Fruit fly (Drosophila melanogaster): ENCODE measurements around the gene CG5515.

CG5515 gene

DNA sequence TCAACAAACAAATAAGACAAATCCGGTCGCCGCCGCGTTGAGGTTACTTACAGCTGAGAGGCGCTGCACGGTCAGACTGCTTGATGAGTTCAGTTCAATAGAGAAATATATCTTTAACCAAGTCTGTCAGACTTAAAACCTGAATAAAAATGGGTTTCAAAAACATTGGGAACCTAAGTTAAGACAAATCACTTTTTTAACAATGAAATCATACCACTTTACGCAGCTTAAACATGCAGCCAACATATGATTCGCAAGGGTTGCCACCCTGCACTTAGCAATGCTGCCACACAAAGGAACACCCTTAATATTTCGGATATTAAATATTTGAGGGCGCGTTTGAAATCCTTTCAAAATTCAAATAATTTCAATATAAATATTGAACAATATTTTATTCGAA is at the start of gene CG5515 (continued):
- TF ChIP-seq CG8632 (GFP tag; optimal IDR thresholded peaks at IDR 0.05): peak; percentile 22
- TF ChIP-seq Eip78C (GFP tag): peak; percentile 78
- TF ChIP-seq Gug (GFP tag; IDR thresholded peaks at IDR 0.05): no peak
- TF ChIP-seq OdsH (GFP tag; optimal IDR thresholded peaks at IDR 0.05): peak; percentile 73
- peak; percentile 64 for TF ChIP-seq Sox15 (GFP tag; optimal IDR thresholded peaks at IDR 0.05)
- TF ChIP-seq spab (GFP tag; optimal IDR thresholded peaks at IDR 0.05): no peak
- no peak for TF ChIP-seq Met (GFP tag; optimal IDR thresholded peaks at IDR 0.05)
- no peak for TF ChIP-seq CG16779 (tag; optimal IDR thresholded peaks at IDR 0.05)

DNA sequence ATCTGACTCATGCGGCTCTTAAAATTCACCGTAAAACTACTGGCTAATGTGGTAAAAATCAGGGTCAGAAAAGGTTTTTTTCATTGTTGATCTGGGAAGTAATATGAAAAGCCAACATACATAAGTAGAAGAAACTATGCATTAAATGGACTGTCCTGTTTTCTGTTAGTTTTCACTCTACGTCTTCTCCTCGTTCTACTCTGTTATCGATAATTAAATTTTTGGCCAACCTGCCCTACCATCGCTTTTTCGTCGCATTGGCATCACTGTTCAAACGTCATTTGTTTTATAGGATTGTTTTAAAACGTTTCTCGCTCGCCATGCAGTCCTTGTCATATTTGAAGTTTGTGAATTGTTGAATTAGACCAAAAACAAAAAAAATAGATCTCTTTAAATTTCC is 46.0 kb upstream of the CG5515 start:
- TF ChIP-seq CG6808 (GFP tag; optimal IDR thresholded peaks at IDR 0.05) (peak; percentile 93), Eip93F (GFP tag; optimal IDR thresholded peaks at IDR 0.05) (no peak)

DNA sequence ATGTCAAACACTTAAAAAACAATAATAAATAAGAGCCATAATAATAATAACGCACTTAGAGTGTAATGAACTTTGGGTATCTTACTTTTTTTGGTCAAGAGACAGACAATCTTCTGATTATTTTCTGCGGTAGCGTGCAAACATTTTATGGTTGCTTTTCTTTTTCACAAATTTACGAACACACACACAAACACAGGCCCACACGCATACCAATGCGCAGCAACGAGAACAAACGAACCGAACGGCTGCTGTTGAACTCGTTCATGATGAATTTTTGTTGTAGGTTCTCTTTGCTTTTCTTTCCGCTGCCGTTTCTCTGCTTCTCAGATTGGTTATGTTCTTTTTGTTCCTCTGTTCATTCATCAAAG is 45.5 kb upstream of the CG5515 start:
- TF ChIP-seq CG8632 (GFP tag; optimal IDR thresholded peaks at IDR 0.05): no peak
- no peak for TF ChIP-seq Blimp-1 (GFP tag; optimal IDR thresholded peaks at IDR 0.05)
- no peak for TF ChIP-seq CG4318 (GFP tag; optimal IDR thresholded peaks at IDR 0.05)
- no peak for TF ChIP-seq fkh (GFP tag; optimal IDR thresholded peaks at IDR 0.05)
- TF ChIP-seq topi (GFP tag; optimal IDR thresholded peaks at IDR 0.05): no peak
- no peak for TF ChIP-seq cyc (GFP tag; optimal IDR thresholded peaks at IDR 0.05)
- TF ChIP-seq OdsH (GFP tag; optimal IDR thresholded peaks at IDR 0.05): no peak
- TF ChIP-seq Smox (GFP tag; optimal IDR thresholded peaks at IDR 0.05): no peak
- TF ChIP-seq Ets21C (GFP tag; optimal IDR thresholded peaks at IDR 0.05): no peak
- TF ChIP-seq achi (GFP tag; optimal IDR thresholded peaks at IDR 0.05): no peak
- no peak for TF ChIP-seq Eip75B (GFP tag; optimal IDR thresholded peaks at IDR 0.05)
- TF ChIP-seq eg (GFP tag; IDR thresholded peaks at IDR 0.05): no peak
- no peak for TF ChIP-seq acj6 (GFP tag; optimal IDR thresholded peaks at IDR 0.05)
- TF ChIP-seq CG10631 (GFP tag; optimal IDR thresholded peaks at IDR 0.05): no peak
- no peak for TF ChIP-seq CG3032 (tag; optimal IDR thresholded peaks at IDR 0.05)
- no peak for TF ChIP-seq CG34406 (GFP tag; optimal IDR thresholded peaks at IDR 0.05)

dm6 chr3R:24233366-24234161 is 44.9 kb upstream of the CG5515 start:
- peak; percentile 38 for TF ChIP-seq fd59A (GFP tag; optimal IDR thresholded peaks at IDR 0.05)
- peak; percentile 60 for TF ChIP-seq Eip78C (GFP tag)
- no peak for TF ChIP-seq Blimp-1 (GFP tag; optimal IDR thresholded peaks at IDR 0.05)
- TF ChIP-seq esn (GFP tag; optimal IDR thresholded peaks at IDR 0.05): peak; percentile 13
- no peak for TF ChIP-seq acj6 (GFP tag; optimal IDR thresholded peaks at IDR 0.05)
- TF ChIP-seq Sox14 (GFP tag; optimal IDR thresholded peaks at IDR 0.05): peak; percentile 72
- TF ChIP-seq eg (GFP tag; IDR thresholded peaks at IDR 0.05): 0 out of 3 replicates have a peak, but pooled peaks have one; percentile 48
- peak; percentile 31; the same call in 1 of the 3 replicates for TF ChIP-seq CG6163 (GFP tag; IDR thresholded peaks at IDR 0.05)
- no peak for TF ChIP-seq CG11294 (GFP tag; IDR thresholded peaks at IDR 0.05)
- TF ChIP-seq CG6854 (GFP tag; optimal IDR thresholded peaks at IDR 0.05): peak; percentile 21
- TF ChIP-seq CG15336 (GFP tag; IDR thresholded peaks at IDR 0.05): 0 out of 2 replicates have a peak, but pooled peaks have one; percentile 8
- peak; percentile 64 for TF ChIP-seq dsx (GFP tag; optimal IDR thresholded peaks at IDR 0.05; ENCODE audit: poor library complexity, severe bottlenecking)
- TF ChIP-seq Smox (GFP tag; optimal IDR thresholded peaks at IDR 0.05): no peak
- TF ChIP-seq CG8319 (GFP tag; optimal IDR thresholded peaks at IDR 0.05): no peak
- peak; percentile 59 for TF ChIP-seq fkh (GFP tag; optimal IDR thresholded peaks at IDR 0.05)
- TF ChIP-seq Gug (GFP tag; IDR thresholded peaks at IDR 0.05): 0 out of 2 replicates have a peak, but pooled peaks have one; percentile 25
- no peak for TF ChIP-seq CG3919 (GFP tag; optimal IDR thresholded peaks at IDR 0.05)
- TF ChIP-seq Ets96B (tag; optimal IDR thresholded peaks at IDR 0.05): peak; percentile 11
- peak; percentile 36 for TF ChIP-seq CG3032 (tag; optimal IDR thresholded peaks at IDR 0.05)
- peak in 1 of 2 experiments; percentile 44 for TF ChIP-seq ss (GFP tag; optimal IDR thresholded peaks at IDR 0.05)
